Worm (Caenorhabditis elegans) whole organism, early embryonic: ENCODE results near the gene wrb-1.
A peak's percentile ranks its signal among the peaks of the same experiment; 100 is the strongest.

Source experiments
- B0310.2 ChIP-seq: sonication (generic microtip); optimal IDR thresholded peaks from 2 replicates; lab custom pipeline; 2016; ENCODE audit warnings: mild to moderate bottlenecking, missing genetic modification characterization, missing compliant biosample characterization
- F13C5.2 ChIP-seq: sonication (generic microtip); optimal IDR thresholded peaks from 2 replicates; lab custom pipeline; 2017; ENCODE audit warnings: mild to moderate bottlenecking, missing genetic modification characterization, inconsistent platforms, missing compliant biosample characterization
- aly-1 ChIP-seq: sonication (generic microtip); optimal IDR thresholded peaks from 2 replicates; lab custom pipeline; 2016; ENCODE audit warnings: missing genetic modification characterization, missing compliant biosample characterization
- ama-1 ChIP-seq: fragments of 150-350 bp; optimal IDR thresholded peaks from 2 replicates; lab custom pipeline; 2014
- ceh-13 ChIP-seq: fragments of 200-800 bp; sonication (Bioruptor generic); optimal IDR thresholded peaks from 2 replicates; lab custom pipeline; 2018; ENCODE audit warnings: mild to moderate bottlenecking, missing genetic modification characterization, missing compliant biosample characterization
- ceh-36 ChIP-seq: sonication (generic microtip); optimal IDR thresholded peaks from 2 replicates; lab custom pipeline; 2016; ENCODE audit warnings: missing genetic modification characterization, inconsistent platforms, missing compliant biosample characterization
- ets-7 ChIP-seq: sonication (generic microtip); optimal IDR thresholded peaks from 2 replicates; lab custom pipeline; 2016; ENCODE audit warnings: missing genotype, missing genetic modification characterization, missing compliant biosample characterization
- flt-1 ChIP-seq: fragments of 200-800 bp; sonication (Bioruptor generic); IDR thresholded peaks from 2 replicates; pipeline ENCODE4 v1.3.6; 2022; ENCODE audit warnings: missing genetic modification characterization, missing compliant biosample characterization
- hmbx-1 ChIP-seq: sonication (generic microtip); optimal IDR thresholded peaks from 2 replicates; lab custom pipeline; 2016; ENCODE audit warnings: mild to moderate bottlenecking, missing genetic modification characterization, missing compliant biosample characterization
- hmg-4 ChIP-seq: fragments of 200-800 bp; sonication (Bioruptor generic); optimal IDR thresholded peaks from 2 replicates; lab custom pipeline; 2018; ENCODE audit warnings: mild to moderate bottlenecking, missing genetic modification characterization, missing compliant biosample characterization
- hnd-1 ChIP-seq: sonication (generic microtip); optimal IDR thresholded peaks from 2 replicates; lab custom pipeline; 2016; ENCODE audit warnings: missing genetic modification characterization, missing compliant biosample characterization
- pes-1 ChIP-seq: fragments of 200-800 bp; sonication (Bioruptor generic); IDR thresholded peaks from 2 replicates; pipeline ENCODE4 v1.3.6; 2022; ENCODE audit warnings: missing genetic modification reagents, missing genetic modification characterization, missing compliant biosample characterization
- scrt-1 ChIP-seq: fragments of 200-800 bp; sonication (Bioruptor generic); IDR thresholded peaks from 2 replicates; pipeline ENCODE4 v1.3.6; 2022; ENCODE audit warnings: missing genetic modification characterization, missing compliant biosample characterization
- sea-1 ChIP-seq: fragments of 200-800 bp; sonication (Bioruptor generic); conservative IDR thresholded peaks from 2 replicates; pipeline ENCODE4 v1.3.6; 2022; ENCODE audit warnings: missing genetic modification characterization, missing compliant biosample characterization
- tbx-11 ChIP-seq: fragments of 200-800 bp; sonication (Bioruptor generic); IDR thresholded peaks from 2 replicates; pipeline ENCODE4 v1.3.6; 2022; ENCODE audit warnings: missing genetic modification characterization, missing compliant biosample characterization
- tbx-37 ChIP-seq: fragments of 200-800 bp; sonication (Bioruptor generic); conservative IDR thresholded peaks from 2 replicates; pipeline ENCODE4 v1.3.6; 2022; ENCODE audit warnings: missing genetic modification reagents, missing genetic modification characterization, missing compliant biosample characterization
- tra-4 ChIP-seq: sonication (generic microtip); optimal IDR thresholded peaks from 2 replicates; lab custom pipeline; 2017; ENCODE audit warnings: missing genetic modification characterization, missing compliant biosample characterization

wrb-1 gene

DNA sequence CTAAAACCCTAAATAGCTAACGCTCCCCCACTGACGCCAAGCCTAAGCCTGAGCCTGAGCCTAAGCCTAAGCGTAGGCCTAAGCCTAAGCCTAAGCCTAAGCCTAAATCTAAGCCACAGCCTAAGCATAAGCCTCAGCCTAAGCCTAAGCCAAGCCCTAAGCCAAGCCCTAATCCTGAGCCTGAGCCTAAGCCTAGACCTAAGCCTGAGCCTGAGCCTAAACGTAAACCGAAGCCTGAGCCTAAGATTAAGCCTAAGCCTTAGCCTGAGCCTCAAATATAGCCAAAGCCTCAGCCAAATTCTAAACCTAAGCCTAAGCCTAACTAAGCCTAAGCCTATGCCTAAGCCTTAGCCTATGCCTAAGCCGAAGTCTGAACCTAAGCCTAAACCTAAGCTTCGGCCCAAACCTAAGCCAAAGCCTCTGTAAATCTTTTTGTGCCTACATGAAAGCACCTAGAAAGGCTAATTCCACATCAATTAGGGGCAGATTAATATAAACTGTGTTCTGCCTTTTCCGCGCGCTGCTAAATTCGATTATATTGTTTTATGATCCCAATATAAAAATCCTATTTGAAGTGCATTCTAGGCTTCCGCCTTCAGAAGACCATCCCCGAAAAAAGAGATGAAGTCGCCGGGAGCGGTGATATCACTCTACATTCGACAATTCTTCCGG is 30.6 kb upstream of the wrb-1 start, which contains the start of gene ptr-16:
Gene ptr-16, plus strand, starts transcription at position 622 of the 672 bp plus-strand sequence.
- no peak for TF ChIP-seq ets-7 (tag; lab: Kevin White, UChicago)
- TF ChIP-seq hmbx-1, result no peak
- TF ChIP-seq ceh-36 (tag; lab: Kevin White, UChicago), result peak; percentile 86

DNA sequence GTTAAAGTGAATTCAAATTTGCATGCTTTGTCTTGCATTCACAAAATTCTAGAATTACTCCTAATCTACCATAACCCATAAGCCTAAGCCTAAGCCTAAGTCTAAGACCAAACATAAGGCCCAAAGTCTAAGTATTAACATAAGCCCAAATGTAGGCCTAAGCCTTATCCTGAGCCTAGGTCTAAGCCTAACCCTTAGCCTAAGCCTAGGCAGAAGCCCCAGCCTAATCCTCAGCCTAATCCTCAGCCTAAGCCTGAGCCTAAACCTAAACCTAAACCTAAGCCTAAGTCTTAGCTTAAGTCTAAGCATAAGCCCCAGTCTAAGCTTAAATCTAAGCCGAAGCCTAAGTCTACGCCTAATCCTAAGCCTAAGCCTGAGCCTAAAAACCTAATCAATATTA is 25.3 kb upstream of the wrb-1 start:
- TF ChIP-seq flt-1 (GFP tag; lab: Robert Waterston, UW) (no peak), sea-1 (no peak), tbx-11 (no peak), ceh-36 (tag; lab: Kevin White, UChicago) (peak; percentile 86), hnd-1 (tag; lab: Kevin White, UChicago) (no peak)

DNA sequence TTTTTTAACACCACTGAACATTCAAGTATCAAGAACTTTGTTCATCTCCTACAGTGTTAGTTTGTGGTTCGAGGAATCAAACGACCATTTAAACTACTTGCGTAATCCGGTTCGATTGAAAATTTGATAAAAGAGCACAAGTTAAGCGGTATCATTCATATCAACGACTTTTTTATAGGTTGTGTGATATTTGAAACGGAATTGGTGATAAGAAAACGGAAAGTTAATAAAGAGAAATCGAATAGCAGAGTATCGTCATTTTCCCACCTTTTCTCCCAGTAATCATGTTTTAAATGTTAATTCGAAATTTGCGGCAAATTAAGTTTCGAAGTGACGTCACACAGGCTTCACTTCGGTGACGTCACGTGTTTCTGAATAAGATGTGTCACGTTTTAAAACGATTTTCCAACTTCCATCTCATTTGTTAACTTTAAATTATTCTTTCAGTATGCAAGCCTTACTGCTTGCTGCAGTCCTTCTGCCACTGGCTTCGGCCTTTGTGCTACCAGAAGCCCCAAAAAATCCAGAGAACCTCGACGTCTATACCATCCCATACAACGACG is 19.5 kb upstream of the wrb-1 start, which contains the start of gene T21H3.1:
Gene T21H3.1, plus strand, starts transcription at position 448 of the 563 bp plus-strand sequence.
- no peak for TF ChIP-seq ceh-13 (GFP tag; lab: Kevin White, UChicago)
- TF ChIP-seq sea-1, result no peak
- TF ChIP-seq ama-1 (lab: Kevin White, UChicago), result no peak

DNA sequence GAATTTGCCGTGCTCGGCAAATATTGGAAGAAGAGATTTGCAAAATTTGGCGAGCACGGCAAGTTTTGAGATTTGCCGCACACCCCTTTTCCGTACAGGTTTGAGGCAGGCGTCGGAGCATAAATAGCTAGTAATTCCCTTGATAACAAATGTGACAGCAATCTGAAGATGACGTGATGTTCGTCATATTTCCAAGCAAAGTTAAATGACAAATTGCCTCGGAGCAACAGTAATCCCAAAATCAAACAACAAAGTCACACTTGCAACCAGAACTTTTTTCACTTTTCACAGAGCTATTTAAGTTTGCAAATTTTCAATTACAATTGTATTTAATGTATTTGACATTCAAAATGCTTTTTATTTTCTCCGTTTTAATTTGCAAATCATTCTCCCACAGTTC is 16.6 kb upstream of the wrb-1 start, which contains the start of gene F25A2.1:
Gene F25A2.1, plus strand, starts transcription at position 301 of the 400 bp plus-strand sequence.
- no peak for TF ChIP-seq B0310.2 (tag; lab: Kevin White, UChicago)
- TF ChIP-seq hmg-4 (GFP tag; lab: Kevin White, UChicago), result no peak
- TF ChIP-seq tbx-11, result no peak
- TF ChIP-seq pes-1 (GFP tag; lab: Robert Waterston, UW), result no peak
- TF ChIP-seq hnd-1 (tag; lab: Kevin White, UChicago), result no peak
- no peak for TF ChIP-seq F13C5.2 (tag; lab: Kevin White, UChicago)

DNA sequence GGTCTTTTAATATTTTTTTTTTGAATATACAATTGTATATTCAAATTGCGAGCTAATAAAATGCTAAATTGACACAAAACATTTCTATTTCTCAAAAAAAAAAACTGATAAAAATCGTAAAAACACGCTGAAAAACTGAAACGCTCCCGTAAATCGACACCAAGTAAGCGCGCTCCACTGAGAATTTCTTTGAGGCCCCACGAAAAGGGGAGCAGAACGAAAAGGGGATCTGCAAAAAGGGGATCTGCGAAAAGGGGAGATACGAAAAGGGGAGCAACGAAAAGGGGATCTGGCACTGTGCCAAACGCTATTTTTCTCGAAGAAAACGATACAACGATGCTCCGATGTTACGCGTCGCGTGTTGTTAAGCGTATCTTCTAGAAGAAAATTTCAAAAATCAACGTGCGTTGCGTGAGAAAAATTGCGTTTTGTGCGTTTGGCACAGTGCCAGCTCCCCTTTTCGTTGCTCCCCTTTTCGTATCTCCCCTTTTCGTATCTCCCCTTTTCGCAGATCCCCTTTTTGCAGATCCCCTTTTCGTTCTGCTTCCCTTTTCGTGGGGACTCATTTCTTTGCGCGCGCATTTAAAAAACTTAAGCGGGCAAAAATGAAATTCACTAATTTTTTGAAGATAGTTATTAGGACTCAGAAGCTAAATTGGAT is 1.3 kb downstream of the wrb-1 start:
- TF ChIP-seq sea-1 (peak; percentile 66; the same call in 1 of the 2 replicates), tbx-37 (GFP tag; lab: Robert Waterston, UW) (peak; percentile 24; the same call in 1 of the 2 replicates), aly-1 (tag; lab: Kevin White, UChicago) (peak; percentile 32), scrt-1 (GFP tag; lab: Robert Waterston, UW) (peak; percentile 23; the same call in 1 of the 2 replicates), ets-7 (tag; lab: Kevin White, UChicago) (peak; percentile 33), pes-1 (GFP tag; lab: Robert Waterston, UW) (peak; percentile 63)

ce11 chrV:1199219-1199889 is 3.5 kb downstream of the wrb-1 start, which contains the start of gene Y50D4A.6:
Y50D4A.6 (minus strand) TSS chrV:1199269.
- TF ChIP-seq flt-1 (GFP tag; lab: Robert Waterston, UW), result no peak
- TF ChIP-seq ets-7 (tag; lab: Kevin White, UChicago), result no peak
- TF ChIP-seq ceh-13 (GFP tag; lab: Kevin White, UChicago), result no peak
- no peak for TF ChIP-seq ama-1 (lab: Kevin White, UChicago)
- TF ChIP-seq tbx-37 (GFP tag; lab: Robert Waterston, UW), result no peak
- TF ChIP-seq F13C5.2 (tag; lab: Kevin White, UChicago), result no peak
- TF ChIP-seq sea-1, result no peak
- no peak for TF ChIP-seq aly-1 (tag; lab: Kevin White, UChicago)
- no peak for TF ChIP-seq pes-1 (GFP tag; lab: Robert Waterston, UW)
- TF ChIP-seq hmg-4 (GFP tag; lab: Kevin White, UChicago), result no peak
- no peak for TF ChIP-seq ceh-36 (tag; lab: Kevin White, UChicago)
- no peak for TF ChIP-seq tra-4 (tag; lab: Kevin White, UChicago)
- no peak for TF ChIP-seq tbx-11
- no peak for TF ChIP-seq B0310.2 (tag; lab: Kevin White, UChicago)
- no peak for TF ChIP-seq hmbx-1

- TF ChIP-seq hmbx-1, result no peak
- no peak for TF ChIP-seq tra-4 (tag; lab: Kevin White, UChicago)
- TF ChIP-seq scrt-1 (GFP tag; lab: Robert Waterston, UW), result no peak
- TF ChIP-seq aly-1 (tag; lab: Kevin White, UChicago), result no peak
- TF ChIP-seq sea-1, result no peak
- TF ChIP-seq ama-1 (lab: Kevin White, UChicago), result no peak
- TF ChIP-seq tbx-11, result no peak
- no peak for TF ChIP-seq ceh-36 (tag; lab: Kevin White, UChicago)
- no peak for TF ChIP-seq ets-7 (tag; lab: Kevin White, UChicago)
- TF ChIP-seq B0310.2 (tag; lab: Kevin White, UChicago), result no peak
- TF ChIP-seq F13C5.2 (tag; lab: Kevin White, UChicago), result no peak
- no peak for TF ChIP-seq flt-1 (GFP tag; lab: Robert Waterston, UW)
- TF ChIP-seq hmg-4 (GFP tag; lab: Kevin White, UChicago), result no peak
- no peak for TF ChIP-seq hnd-1 (tag; lab: Kevin White, UChicago)
- TF ChIP-seq pes-1 (GFP tag; lab: Robert Waterston, UW), result no peak
- no peak for TF ChIP-seq tbx-37 (GFP tag; lab: Robert Waterston, UW)
These were observed 5.8 kb downstream of the wrb-1 start for ce11 chrV:1201717-1202116.
